Fruit fly (Drosophila melanogaster) whole organism: ENCODE data around the gene CG12017.

Experiments
- CG8478 ChIP-seq: fragments of >200 bp; optimal IDR thresholded peaks from 2 replicates; lab custom pipeline; 2018; ENCODE audit warnings: inconsistent platforms
- Dll ChIP-seq: fragments of >200 bp; optimal IDR thresholded peaks from 2 replicates; lab custom pipeline; 2017
- EcR ChIP-seq, 2 experiments: fragments of >200 bp; optimal IDR thresholded peaks; 2 replicates each; lab custom pipeline; 2017; ENCODE audit warnings: missing biosample characterization in 2 of 2, missing genetic modification characterization in 2 of 2, missing genetic modification reagents in 2 of 2
- pan ChIP-seq: fragments of >200 bp; optimal IDR thresholded peaks from 2 replicates; lab custom pipeline; 2017
- psq ChIP-seq: fragments of >200 bp; optimal IDR thresholded peaks from 2 replicates; lab custom pipeline; 2017
- usp ChIP-seq: fragments of >200 bp; optimal IDR thresholded peaks from 2 replicates; lab custom pipeline; 2017; ENCODE audit warnings: missing biosample characterization, missing genetic modification characterization, mixed read lengths

- TF ChIP-seq EcR (GFP tag; optimal IDR thresholded peaks at IDR 0.05; lab: Kevin White, UChicago) (no peak), usp (GFP tag; lab: Kevin White, UChicago) (no peak), psq (lab: Kevin White, UChicago) (no peak), pan (no peak), Dll (lab: Kevin White, UChicago) (no peak), CG8478 (no peak)
Measured at dm6 chr3L:3239033-3239752, 40.8 kb upstream of the CG12017 start, which contains the start of gene CG17746.
